Worm (Caenorhabditis elegans): Measurements from ENCODE around the gene nhr-21.
A peak's percentile ranks its signal among the peaks of the same experiment; 100 is the strongest.

nhr-21 gene

DNA sequence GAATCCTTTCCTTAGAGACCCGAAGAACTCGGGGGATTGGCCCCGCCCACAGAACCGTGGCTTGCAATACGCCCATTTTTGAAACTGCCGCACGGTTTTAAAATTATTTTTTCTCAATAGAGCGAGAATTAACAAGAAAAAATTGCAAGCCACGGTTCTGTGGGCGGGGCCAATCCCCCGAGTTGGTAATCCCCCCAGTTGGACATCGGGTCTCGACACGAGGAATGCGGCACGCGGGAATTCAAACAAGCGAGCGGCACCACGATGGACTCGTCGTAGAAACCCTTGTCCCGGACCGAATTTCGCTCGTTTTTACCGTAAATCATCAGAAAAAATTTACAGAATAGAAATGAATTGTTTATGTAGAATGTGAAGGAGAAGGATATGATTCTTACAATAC, 14.0 kb downstream of the nhr-21 start:
- TF ChIP-seq fax-1 (tag; optimal IDR thresholded peaks at IDR 0.05) (no peak), elt-2 (tag; optimal IDR thresholded peaks at IDR 0.05) (no peak), ceh-19 (GFP tag; optimal IDR thresholded peaks at IDR 0.05) (no peak), ceh-6 (GFP tag; optimal IDR thresholded peaks at IDR 0.05) (no peak), ama-1 (optimal IDR thresholded peaks at IDR 0.05) (no peak), ceh-31 (tag; optimal IDR thresholded peaks at IDR 0.05) (no peak), nhr-11 (tag; optimal IDR thresholded peaks at IDR 0.05) (no peak), npax-4 (tag; optimal IDR thresholded peaks at IDR 0.05) (no peak), tbx-2 (tag; optimal IDR thresholded peaks at IDR 0.05) (no peak), C38D4.7 (GFP tag; optimal IDR thresholded peaks at IDR 0.05) (no peak), pag-3 (tag; optimal IDR thresholded peaks at IDR 0.05; ENCODE audit: borderline replicate concordance) (no peak), ets-4 (tag; optimal IDR thresholded peaks at IDR 0.05) (no peak), zip-5 (tag; optimal IDR thresholded peaks at IDR 0.05) (no peak), ceh-30 (tag; optimal IDR thresholded peaks at IDR 0.05) (no peak), ceh-48 (tag; optimal IDR thresholded peaks at IDR 0.05) (no peak), hlh-30 (tag; optimal IDR thresholded peaks at IDR 0.05; ENCODE audit: insufficient read depth) (no peak), eyg-1 (tag; optimal IDR thresholded peaks at IDR 0.05) (no peak), ref-2 (tag; optimal IDR thresholded peaks at IDR 0.05) (no peak)

ce11 chrII:7356326-7356725, 17.3 kb downstream of the nhr-21 start, which contains the start of gene haf-2:
haf-2 (minus strand) TSS chrII:7356426.
- no peak for TF ChIP-seq C08G9.2 (tag; optimal IDR thresholded peaks at IDR 0.05)
- no peak for TF ChIP-seq tbx-7 (tag; optimal IDR thresholded peaks at IDR 0.05)
- no peak for TF ChIP-seq tbx-2 (tag; optimal IDR thresholded peaks at IDR 0.05)
- no peak for TF ChIP-seq gmeb-2 (tag; optimal IDR thresholded peaks at IDR 0.05)
- TF ChIP-seq ceh-34 (tag; optimal IDR thresholded peaks at IDR 0.05) = no peak
- no peak for TF ChIP-seq nfya-1 (tag; optimal IDR thresholded peaks at IDR 0.05)
- TF ChIP-seq ceh-18 (tag; optimal IDR thresholded peaks at IDR 0.05) = no peak

DNA sequence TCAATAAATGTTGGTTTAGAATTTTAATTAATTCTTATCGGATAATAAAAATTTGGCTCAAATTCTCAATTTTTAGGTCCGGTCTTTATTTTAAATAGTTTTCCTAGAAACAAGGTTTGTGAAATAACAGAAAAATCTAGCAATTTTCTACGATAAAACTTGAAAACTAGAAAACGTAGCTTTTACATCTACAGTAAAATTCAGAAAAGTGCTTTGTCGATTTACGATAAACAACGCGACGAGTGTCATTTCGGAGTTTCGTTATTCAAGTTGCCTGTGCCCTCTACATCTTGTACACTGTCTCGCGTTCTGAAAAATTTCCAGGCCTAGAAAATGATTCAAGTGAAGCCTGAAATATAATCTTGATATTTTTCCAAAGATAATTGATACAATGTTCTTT, 17.7 kb downstream of the nhr-21 start:
- TF ChIP-seq ceh-19 (GFP tag; optimal IDR thresholded peaks at IDR 0.05) (no peak), unc-42 (tag; optimal IDR thresholded peaks at IDR 0.05) (no peak), ceh-30 (tag; optimal IDR thresholded peaks at IDR 0.05) (no peak), K09A11.1 (tag; optimal IDR thresholded peaks at IDR 0.05; ENCODE audit: insufficient read depth) (no peak), C08G9.2 (tag; optimal IDR thresholded peaks at IDR 0.05) (no peak), ceh-6 (GFP tag; optimal IDR thresholded peaks at IDR 0.05) (no peak), Y22D7AL.16 (tag; optimal IDR thresholded peaks at IDR 0.05) (no peak), ceh-31 (tag; optimal IDR thresholded peaks at IDR 0.05) (no peak), ceh-9 (tag; optimal IDR thresholded peaks at IDR 0.05) (no peak)

DNA sequence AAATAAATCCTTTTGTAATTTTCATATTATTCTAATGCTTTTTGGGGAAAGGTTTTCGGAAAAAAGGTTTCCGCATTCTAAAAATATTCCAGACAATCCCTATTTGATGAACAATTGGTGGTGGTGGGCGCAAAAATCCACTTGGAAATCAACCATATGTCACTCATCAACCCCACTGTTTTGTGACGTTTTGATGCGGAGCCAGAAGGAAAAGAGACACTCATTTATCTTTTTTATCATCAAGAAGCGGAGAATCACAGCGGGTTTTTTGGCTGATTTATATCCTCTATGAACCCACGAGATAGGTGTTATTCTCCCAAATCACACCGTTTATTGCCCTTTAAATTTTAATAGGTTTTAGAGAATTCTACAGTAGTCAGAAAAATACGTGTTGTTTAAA, 18.1 kb downstream of the nhr-21 start:
- TF ChIP-seq dve-1 (tag; optimal IDR thresholded peaks at IDR 0.05) = no peak
- no peak for TF ChIP-seq nfya-1 (tag; optimal IDR thresholded peaks at IDR 0.05)

DNA sequence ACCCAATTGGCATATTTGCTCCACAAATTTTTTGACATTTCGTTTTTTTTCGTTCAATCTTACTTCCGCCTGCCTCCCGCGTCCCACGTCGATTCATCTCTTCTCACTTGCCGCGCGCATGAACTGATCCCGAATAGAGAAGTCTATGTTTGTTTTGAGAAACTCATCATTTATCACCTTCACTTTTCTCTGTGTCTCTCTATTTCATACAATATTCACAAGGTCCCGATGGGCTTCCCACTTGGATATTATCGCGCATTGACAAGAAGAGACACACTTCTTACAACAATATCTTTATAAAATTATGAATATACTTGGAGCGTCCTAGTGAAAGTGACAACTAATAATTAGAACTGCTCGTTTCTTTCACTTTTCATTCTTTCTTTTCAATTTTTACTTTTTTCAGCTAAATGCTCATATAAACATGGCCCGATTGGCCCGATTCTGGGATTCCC, 19.5 kb downstream of the nhr-21 start, which contains the start of gene insc-1:
Gene insc-1, plus strand, starts transcription at position 405 of the 455 bp plus-strand sequence.
- TF ChIP-seq npax-4 (tag; optimal IDR thresholded peaks at IDR 0.05) = no peak
- TF ChIP-seq ref-2 (tag; optimal IDR thresholded peaks at IDR 0.05) = peak; percentile 16

DNA sequence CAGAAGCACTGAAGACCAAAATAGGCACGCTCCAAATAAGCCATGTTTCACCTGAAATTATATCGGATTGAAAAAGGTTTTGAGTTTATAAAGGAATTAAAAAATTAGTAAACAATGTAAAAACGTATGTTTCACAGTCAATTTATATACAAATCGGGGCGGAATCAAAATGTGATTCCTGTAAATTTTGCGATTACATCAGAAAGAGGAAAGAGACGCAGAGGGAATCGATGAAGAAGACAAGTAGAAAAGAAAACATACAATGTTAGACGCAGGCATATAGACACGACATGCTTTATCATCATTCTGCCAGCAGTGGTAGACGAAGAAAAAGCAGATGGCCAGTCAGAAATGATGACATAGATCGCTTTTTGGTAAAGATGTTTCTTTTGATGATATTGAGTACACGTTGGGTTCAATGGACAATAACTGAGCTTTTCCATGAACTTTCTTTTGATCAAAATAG, 25.0 kb downstream of the nhr-21 start, which contains the start of gene msra-1:
Gene msra-1, minus strand, starts transcription at position 51 of the 466 bp plus-strand sequence.
- TF ChIP-seq rnt-1 (tag; optimal IDR thresholded peaks at IDR 0.05) (no peak), unc-55 (GFP tag; optimal IDR thresholded peaks at IDR 0.05) (peak; percentile 90), dve-1 (tag; optimal IDR thresholded peaks at IDR 0.05) (peak; percentile 35)

Data from whole organism, late embryonic.